Fruit fly (Drosophila melanogaster) whole organism, embryonic: Measurements from ENCODE around the gene ss.
A peak's percentile ranks its signal among the peaks of the same experiment; 100 is the strongest.

Experiments used
- Aef1 ChIP-seq: fragments of 200-800 bp; sonication (Bioruptor generic); IDR thresholded peaks from 3 replicates; pipeline ENCODE4 v1.3.6; 2022; ENCODE audit warnings: missing biosample characterization, missing genetic modification characterization
- Asciz ChIP-seq: fragments of 200-800 bp; sonication (Bioruptor generic); optimal IDR thresholded peaks from 2 replicates; lab custom pipeline; 2017; ENCODE audit warnings: missing biosample characterization, mild to moderate bottlenecking, missing genetic modification characterization, missing genetic modification reagents
- Atf-2 ChIP-seq: fragments of 200-800 bp; sonication (Bioruptor generic); optimal IDR thresholded peaks from 2 replicates; lab custom pipeline; 2016; ENCODE audit warnings: missing biosample characterization, missing genetic modification characterization
- B-H2 ChIP-seq: fragments of 200-800 bp; sonication (Bioruptor generic); optimal IDR thresholded peaks from 2 replicates; lab custom pipeline; 2018; ENCODE audit warnings: missing biosample characterization, mild to moderate bottlenecking, missing genetic modification characterization
- CG10274 ChIP-seq: fragments of 200-800 bp; sonication (Bioruptor generic); optimal IDR thresholded peaks from 3 replicates; lab custom pipeline; 2017; ENCODE audit warnings: missing biosample characterization, mild to moderate bottlenecking, missing genetic modification characterization
- CG10462 ChIP-seq: fragments of 200-800 bp; sonication (Bioruptor generic); optimal IDR thresholded peaks from 2 replicates; lab custom pipeline; 2016; ENCODE audit warnings: missing biosample characterization, missing genetic modification characterization
- CG11085 ChIP-seq: fragments of 200-800 bp; sonication (Bioruptor generic); IDR thresholded peaks from 2 replicates; pipeline ENCODE4 v1.3.6; 2022; ENCODE audit warnings: missing biosample characterization, missing genetic modification characterization
- CG11398 ChIP-seq: fragments of 200-800 bp; sonication (Bioruptor generic); optimal IDR thresholded peaks from 2 replicates; lab custom pipeline; 2016; ENCODE audit warnings: missing biosample characterization, missing genetic modification characterization
- CG12236 ChIP-seq: fragments of 200-800 bp; sonication (Bioruptor generic); optimal IDR thresholded peaks from 2 replicates; lab custom pipeline; 2016; ENCODE audit warnings: missing biosample characterization, missing genetic modification characterization
- CG13624 ChIP-seq: fragments of 200-800 bp; sonication (Bioruptor generic); optimal IDR thresholded peaks from 2 replicates; lab custom pipeline; 2016; ENCODE audit warnings: missing biosample characterization, missing genetic modification characterization
- CG15011 ChIP-seq: fragments of 200-800 bp; sonication (Bioruptor generic); optimal IDR thresholded peaks from 3 replicates; lab custom pipeline; 2018; ENCODE audit warnings: missing biosample characterization, mild to moderate bottlenecking, missing genetic modification characterization
- CG16863 ChIP-seq: fragments of 200-800 bp; sonication (Bioruptor generic); optimal IDR thresholded peaks from 3 replicates; lab custom pipeline; 2016; ENCODE audit warnings: missing biosample characterization, missing genetic modification characterization
- CG17361 ChIP-seq: fragments of 200-800 bp; sonication (Bioruptor generic); IDR thresholded peaks from 3 replicates; pipeline ENCODE4 v1.3.6; 2022; ENCODE audit warnings: missing biosample characterization, missing genetic modification characterization
- CG17568 ChIP-seq: fragments of 200-800 bp; sonication (Bioruptor generic); optimal IDR thresholded peaks from 2 replicates; lab custom pipeline; 2018; ENCODE audit warnings: missing biosample characterization, mild to moderate bottlenecking, missing genetic modification characterization, moderate library complexity
- CG17912 ChIP-seq: fragments of 200-800 bp; sonication (Bioruptor generic); optimal IDR thresholded peaks from 2 replicates; lab custom pipeline; 2018; ENCODE audit warnings: missing biosample characterization, mild to moderate bottlenecking, missing genetic modification characterization
- CG2678 ChIP-seq: fragments of 200-800 bp; sonication (Bioruptor generic); optimal IDR thresholded peaks from 3 replicates; lab custom pipeline; 2019; ENCODE audit warnings: missing biosample characterization, mild to moderate bottlenecking, missing genetic modification characterization, moderate library complexity
- CG30020 ChIP-seq: fragments of 200-800 bp; optimal IDR thresholded peaks from 2 replicates; lab custom pipeline; 2019; ENCODE audit warnings: missing biosample characterization, mild to moderate bottlenecking, missing genetic modification characterization, moderate library complexity
- CG3163 ChIP-seq: fragments of 200-800 bp; sonication (Bioruptor generic); optimal IDR thresholded peaks from 3 replicates; lab custom pipeline; 2016; ENCODE audit warnings: missing biosample characterization, missing genetic modification characterization
- CG32772 ChIP-seq: fragments of 200-800 bp; sonication (Bioruptor generic); IDR thresholded peaks from 2 replicates; pipeline ENCODE4 v1.3.6; 2022; ENCODE audit warnings: missing biosample characterization, missing genetic modification characterization
- CG43689 ChIP-seq: fragments of 200-800 bp; sonication (Bioruptor generic); IDR thresholded peaks from 2 replicates; pipeline ENCODE4 v1.3.6; 2022; ENCODE audit warnings: missing biosample characterization, missing genetic modification characterization
- CG9817 ChIP-seq: fragments of 200-800 bp; sonication (Bioruptor generic); optimal IDR thresholded peaks from 2 replicates; lab custom pipeline; 2018; ENCODE audit warnings: missing biosample characterization, mild to moderate bottlenecking, missing genetic modification characterization, moderate library complexity
- D ChIP-seq, 2 experiments: fragments of 200-800 bp in 1 of 2; fragments of >200 bp in 1 of 2; sonication (Bioruptor generic) in 1 of 2; optimal IDR thresholded peaks; 2 replicates in 1 of 2; 3 replicates in 1 of 2; lab custom pipeline; 2017; ENCODE audit warnings: mild to moderate bottlenecking in 1 of 2, missing biosample characterization in 1 of 2, missing genetic modification characterization in 1 of 2, missing genetic modification reagents in 1 of 2
- Dref ChIP-seq: fragments of 200-800 bp; sonication (Bioruptor generic); IDR thresholded peaks from 2 replicates; pipeline ENCODE4 v1.3.6; 2022; ENCODE audit warnings: missing biosample characterization, missing genetic modification characterization
- Max ChIP-seq: fragments of 200-800 bp; sonication (Bioruptor generic); optimal IDR thresholded peaks from 2 replicates; lab custom pipeline; 2016; ENCODE audit warnings: missing biosample characterization, mild to moderate bottlenecking, missing genetic modification characterization
- Nf-YC ChIP-seq: fragments of 200-800 bp; optimal IDR thresholded peaks from 3 replicates; lab custom pipeline; 2019; ENCODE audit warnings: missing biosample characterization, mild to moderate bottlenecking, missing genetic modification characterization, moderate library complexity
- Pdp1 ChIP-seq, 2 experiments: fragments of 200-800 bp; sonication (Bioruptor generic); optimal IDR thresholded peaks; 3 replicates each; lab custom pipeline; 2016; ENCODE audit warnings: missing biosample characterization in 2 of 2, missing genetic modification characterization in 2 of 2, mild to moderate bottlenecking in 1 of 2, moderate library complexity in 1 of 2
- Sox100B ChIP-seq: fragments of 200-800 bp; sonication (Bioruptor generic); optimal IDR thresholded peaks from 3 replicates; lab custom pipeline; 2018; ENCODE audit warnings: missing biosample characterization, mild to moderate bottlenecking, missing genetic modification characterization
- Taf1 ChIP-seq: fragments of 200-800 bp; sonication (Bioruptor generic); IDR thresholded peaks from 2 replicates; pipeline ENCODE4 v1.3.6; 2022; ENCODE audit warnings: missing biosample characterization, missing genetic modification characterization
- Vsx1 ChIP-seq: fragments of 200-800 bp; sonication (Bioruptor generic); optimal IDR thresholded peaks from 2 replicates; lab custom pipeline; 2017; ENCODE audit warnings: missing biosample characterization, mild to moderate bottlenecking, missing genetic modification characterization, missing genetic modification reagents
- Xbp1 ChIP-seq: fragments of 200-800 bp; sonication (Bioruptor generic); optimal IDR thresholded peaks from 3 replicates; lab custom pipeline; 2016; ENCODE audit warnings: missing biosample characterization, mild to moderate bottlenecking, missing genetic modification characterization
- ase ChIP-seq: fragments of 200-800 bp; sonication (Bioruptor generic); IDR thresholded peaks from 3 replicates; pipeline ENCODE4 v1.3.6; 2022; ENCODE audit warnings: missing biosample characterization, missing genetic modification characterization
- ash1 ChIP-seq: fragments of 200-800 bp; sonication (Bioruptor generic); optimal IDR thresholded peaks from 2 replicates; lab custom pipeline; 2018; ENCODE audit warnings: missing biosample characterization, mild to moderate bottlenecking, missing genetic modification characterization
- caup ChIP-seq: fragments of 200-800 bp; sonication (Bioruptor generic); optimal IDR thresholded peaks from 3 replicates; lab custom pipeline; 2017; ENCODE audit warnings: missing biosample characterization, mild to moderate bottlenecking, missing genetic modification characterization, moderate library complexity; ENCODE audit not compliant: severe bottlenecking
- disco-r ChIP-seq: fragments of 200-800 bp; sonication (Bioruptor generic); optimal IDR thresholded peaks from 2 replicates; lab custom pipeline; 2016; ENCODE audit warnings: missing biosample characterization, missing genetic modification characterization
- eve ChIP-seq, 2 experiments: fragments of >200 bp; optimal IDR thresholded peaks; 2 replicates each; lab custom pipeline; 2017; ENCODE audit warnings: missing biosample characterization in 2 of 2, missing genetic modification characterization in 2 of 2
- fd96Cb ChIP-seq: fragments of 200-800 bp; sonication (Bioruptor generic); optimal IDR thresholded peaks from 2 replicates; lab custom pipeline; 2018; ENCODE audit warnings: missing biosample characterization, mild to moderate bottlenecking, missing genetic modification characterization, moderate library complexity
- gsb ChIP-seq: fragments of 200-800 bp; sonication (Bioruptor generic); IDR thresholded peaks from 2 replicates; pipeline ENCODE4 v1.3.6; 2022; ENCODE audit warnings: missing biosample characterization, missing genetic modification characterization
- ham ChIP-seq: fragments of 200-800 bp; sonication (Bioruptor generic); IDR thresholded peaks from 2 replicates; pipeline ENCODE4 v1.3.6; 2022; ENCODE audit warnings: missing biosample characterization, missing genetic modification characterization
- ken ChIP-seq: fragments of 200-800 bp; sonication (Bioruptor generic); IDR thresholded peaks from 3 replicates; pipeline ENCODE4 v1.3.6; 2022; ENCODE audit warnings: missing biosample characterization, missing genetic modification characterization
- klu ChIP-seq: fragments of 200-800 bp; sonication (Bioruptor generic); IDR thresholded peaks from 2 replicates; pipeline ENCODE4 v1.3.6; 2022; ENCODE audit warnings: missing biosample characterization, missing genetic modification characterization
- kni ChIP-seq: fragments of 200-800 bp; sonication (Bioruptor generic); optimal IDR thresholded peaks from 3 replicates; lab custom pipeline; 2017; ENCODE audit warnings: mild to moderate bottlenecking, missing biosample characterization, missing genetic modification reagents, missing genetic modification characterization
- mam ChIP-seq: fragments of 200-800 bp; sonication (Bioruptor generic); optimal IDR thresholded peaks from 3 replicates; lab custom pipeline; 2016; ENCODE audit warnings: missing biosample characterization, missing genetic modification characterization
- nom ChIP-seq: fragments of 200-800 bp; sonication (Bioruptor generic); optimal IDR thresholded peaks from 2 replicates; lab custom pipeline; 2017; ENCODE audit warnings: missing biosample characterization, missing genetic modification characterization, mild to moderate bottlenecking, moderate library complexity, missing genetic modification reagents
- org-1 ChIP-seq: fragments of 200-800 bp; sonication (Bioruptor generic); optimal IDR thresholded peaks from 2 replicates; lab custom pipeline; 2017; ENCODE audit warnings: missing biosample characterization, missing genetic modification characterization
- pan ChIP-seq, 4 experiments: fragments of >200 bp in 3 of 4; fragments of 200-800 bp in 1 of 4; sonication (Bioruptor generic) in 1 of 4; optimal IDR thresholded peaks in 3 of 4; IDR thresholded peaks in 1 of 4; 2 replicates each; pipeline versions ENCODE4 v1.3.6 to Lab custom; 2017 to 2022; ENCODE audit warnings: missing biosample characterization in 2 of 4, missing genetic modification characterization in 2 of 4, mixed read lengths in 1 of 4
- psq ChIP-seq: fragments of 200-800 bp; sonication (Bioruptor generic); optimal IDR thresholded peaks from 2 replicates; lab custom pipeline; 2017; ENCODE audit warnings: missing biosample characterization, missing genetic modification characterization
- scrt ChIP-seq: fragments of 200-800 bp; sonication (Bioruptor generic); optimal IDR thresholded peaks from 2 replicates; lab custom pipeline; 2018; ENCODE audit warnings: missing biosample characterization, mild to moderate bottlenecking, missing genetic modification characterization, moderate library complexity
- twi ChIP-seq: fragments of 200-800 bp; optimal IDR thresholded peaks from 2 replicates; lab custom pipeline; 2019; ENCODE audit warnings: missing biosample characterization, mild to moderate bottlenecking, missing genetic modification characterization, moderate library complexity
- vfl ChIP-seq: fragments of 200-800 bp; sonication (Bioruptor generic); optimal IDR thresholded peaks from 2 replicates; lab custom pipeline; 2016; ENCODE audit warnings: missing biosample characterization, missing genetic modification characterization

ss gene

DNA sequence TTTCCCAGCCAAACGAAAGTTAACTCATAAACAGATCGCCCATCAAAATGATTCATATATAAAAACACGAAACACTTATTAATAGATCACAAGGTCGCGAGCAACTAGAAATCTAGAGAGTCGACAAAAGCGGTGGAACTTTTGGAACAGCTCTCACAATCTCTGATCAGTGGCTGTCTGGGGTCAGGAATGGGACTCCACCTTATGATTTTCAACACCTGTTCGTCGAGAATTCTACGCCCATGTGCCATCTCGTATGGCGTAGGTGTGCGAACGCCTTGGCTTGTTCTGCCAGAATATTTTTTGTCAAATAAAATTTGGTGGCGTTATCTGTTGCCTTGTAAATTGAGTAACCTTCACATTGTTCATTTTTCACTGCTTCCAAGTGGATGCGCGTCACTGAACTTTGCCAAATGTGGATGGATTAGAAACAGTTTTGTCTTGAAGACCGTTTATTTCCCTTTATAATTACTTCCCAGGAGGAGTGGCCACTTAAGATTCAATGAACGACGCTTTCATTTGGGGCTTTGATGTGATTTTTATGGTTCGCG is 48.0 kb downstream of the ss start (continued):
- 0 out of 2 replicates have a peak, but pooled peaks have one; percentile 41 for TF ChIP-seq klu (GFP tag; lab: Robert Waterston, UW)
- peak; percentile 59; the same call in 1 of the 2 replicates for TF ChIP-seq CG11085 (GFP tag; lab: Robert Waterston, UW)
- peak; percentile 74 for TF ChIP-seq CG13624
- peak; percentile 70 for TF ChIP-seq mam (GFP tag; lab: Kevin White, UChicago)
- no peak for TF ChIP-seq ase (GFP tag; lab: Robert Waterston, UW)
- TF ChIP-seq Xbp1, result no peak
- peak; percentile 42; the same call in 1 of the 3 replicates for TF ChIP-seq Aef1 (GFP tag; lab: Robert Waterston, UW)
- TF ChIP-seq ash1 (GFP tag; lab: Kevin White, UChicago), result peak; percentile 5
- TF ChIP-seq nom (GFP tag; lab: Kevin White, UChicago), result no peak
- no peak for TF ChIP-seq vfl (GFP tag; lab: Kevin White, UChicago)
- no peak for TF ChIP-seq D (optimal IDR thresholded peaks at IDR 0.05; lab: Kevin White, UChicago)
- TF ChIP-seq D (GFP tag; optimal IDR thresholded peaks at IDR 0.05; lab: Kevin White, UChicago), result no peak
- no peak for TF ChIP-seq CG10462 (GFP tag; lab: Kevin White, UChicago)
- TF ChIP-seq CG3163 (GFP tag; lab: Kevin White, UChicago), result no peak
- peak; percentile 59 for TF ChIP-seq CG2678 (tag; lab: Kevin White, UChicago)
- peak; percentile 40; the same call in 1 of the 3 replicates for TF ChIP-seq ken (GFP tag; lab: Robert Waterston, UW)
- TF ChIP-seq CG17568, result no peak
- no peak for TF ChIP-seq Sox100B
- TF ChIP-seq CG9817, result peak; percentile 61
- no peak for TF ChIP-seq Atf-2 (GFP tag; lab: Kevin White, UChicago)
- no peak for TF ChIP-seq eve (GFP tag; optimal IDR thresholded peaks at IDR 0.05; lab: Kevin White, UChicago)
- TF ChIP-seq CG10274, result no peak
- TF ChIP-seq Nf-YC (tag; lab: Kevin White, UChicago), result no peak
- no peak for TF ChIP-seq Vsx1
- TF ChIP-seq CG15011 (GFP tag; lab: Kevin White, UChicago), result no peak
- peak; percentile 37; the same call in 1 of the 2 replicates for TF ChIP-seq Dref (GFP tag; lab: Robert Waterston, UW)
- TF ChIP-seq CG32772 (GFP tag; lab: Robert Waterston, UW), result no peak
- TF ChIP-seq disco-r (GFP tag; lab: Kevin White, UChicago), result no peak
- TF ChIP-seq Asciz (GFP tag; lab: Kevin White, UChicago), result no peak
- peak; percentile 66 for TF ChIP-seq caup
- no peak for TF ChIP-seq psq (GFP tag; lab: Kevin White, UChicago)
- TF ChIP-seq twi (tag; lab: Kevin White, UChicago), result no peak
- TF ChIP-seq B-H2 (GFP tag; lab: Kevin White, UChicago), result peak; percentile 40
- TF ChIP-seq CG30020 (tag; lab: Kevin White, UChicago), result no peak
- TF ChIP-seq CG17912 (GFP tag; lab: Kevin White, UChicago), result no peak
- TF ChIP-seq Pdp1 (GFP tag; optimal IDR thresholded peaks at IDR 0.05; lab: Kevin White, UChicago), result peak in 1 of 2 experiments; percentile 35
- TF ChIP-seq gsb (GFP tag; lab: Robert Waterston, UW), result 0 out of 2 replicates have a peak, but pooled peaks have one; percentile 14
- TF ChIP-seq org-1 (GFP tag; lab: Kevin White, UChicago), result no peak
- no peak for TF ChIP-seq Max (GFP tag; lab: Kevin White, UChicago)
- TF ChIP-seq ham (GFP tag; lab: Robert Waterston, UW), result no peak
- TF ChIP-seq Taf1 (GFP tag; lab: Robert Waterston, UW), result peak; percentile 67
- TF ChIP-seq CG16863 (GFP tag; lab: Kevin White, UChicago), result no peak
- TF ChIP-seq scrt (GFP tag; lab: Kevin White, UChicago), result no peak
- no peak for TF ChIP-seq CG12236 (GFP tag; lab: Kevin White, UChicago)
- TF ChIP-seq kni, result no peak
- TF ChIP-seq CG11398 (GFP tag; lab: Kevin White, UChicago), result no peak
- TF ChIP-seq pan (optimal IDR thresholded peaks at IDR 0.05; lab: Kevin White, UChicago), result no peak
- peak in 1 of 2 experiments; percentile 31 for TF ChIP-seq pan (GFP tag; optimal IDR thresholded peaks at IDR 0.05 in 1 of 2, IDR thresholded peaks at IDR 0.05 in 1 of 2)
- TF ChIP-seq fd96Cb (tag; lab: Kevin White, UChicago), result no peak
- TF ChIP-seq CG17361, result no peak
- TF ChIP-seq CG43689 (GFP tag; lab: Robert Waterston, UW), result no peak
